Worm (Caenorhabditis elegans) whole organism, L2 larva: Measurements from ENCODE around the gene trx-1.

Experiments used
- R02D3.7 ChIP-seq: fragments of 150-350 bp; optimal IDR thresholded peaks from 2 replicates; lab custom pipeline; 2014; ENCODE audit warnings: missing biosample characterization, missing genetic modification characterization
- ama-1 ChIP-seq: fragments of 150-350 bp; optimal IDR thresholded peaks from 2 replicates; lab custom pipeline; 2018; ENCODE audit warnings: inconsistent platforms
- elt-3 ChIP-seq: sonication (generic microtip); optimal IDR thresholded peaks from 2 replicates; lab custom pipeline; 2017; ENCODE audit warnings: missing biosample characterization, missing genetic modification characterization
- lin-13 ChIP-seq: fragments of 150-350 bp; optimal IDR thresholded peaks from 2 replicates; lab custom pipeline; 2014; ENCODE audit warnings: missing biosample characterization, missing genetic modification reagents, missing genetic modification characterization
- lin-39 ChIP-seq: fragments of 150-350 bp; optimal IDR thresholded peaks from 2 replicates; lab custom pipeline; 2014; ENCODE audit warnings: missing biosample characterization, missing genetic modification reagents, missing genetic modification characterization
- nhr-12 ChIP-seq: fragments of 150-350 bp; optimal IDR thresholded peaks from 2 replicates; lab custom pipeline; 2014; ENCODE audit warnings: missing biosample characterization, missing genetic modification characterization
- unc-62 ChIP-seq: fragments of 150-350 bp; optimal IDR thresholded peaks from 2 replicates; lab custom pipeline; 2014; ENCODE audit warnings: missing biosample characterization, missing genetic modification reagents, missing genetic modification characterization
- ztf-11 ChIP-seq: sonication (generic microtip); optimal IDR thresholded peaks from 2 replicates; lab custom pipeline; 2017; ENCODE audit warnings: missing biosample characterization, missing genetic modification characterization

DNA sequence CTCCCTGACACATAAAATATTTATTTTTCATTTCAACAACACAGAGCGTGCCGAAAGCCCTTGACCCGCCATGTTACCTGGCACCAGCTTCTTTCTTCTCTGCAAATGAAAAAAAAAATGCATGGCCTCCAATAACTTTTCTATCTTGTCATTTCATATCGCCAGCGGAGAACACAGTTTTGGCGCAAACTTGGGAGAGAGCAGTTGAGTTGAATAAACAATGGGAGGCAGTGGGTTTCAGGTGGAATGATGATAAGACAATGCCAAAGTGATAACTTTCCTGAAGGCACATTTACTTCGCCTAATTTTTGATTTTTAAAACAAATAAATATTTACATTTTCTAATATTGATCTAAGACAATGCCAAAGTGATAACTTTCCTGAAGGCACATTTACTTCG is 47.9 kb upstream of the trx-1 start:
- no peak for TF ChIP-seq ztf-11
- no peak for TF ChIP-seq ama-1 (lab: Kevin White, UChicago)
- TF ChIP-seq lin-39 (tag; lab: Kevin White, UChicago) = no peak
- TF ChIP-seq elt-3 = no peak
- TF ChIP-seq nhr-12 (tag; lab: Kevin White, UChicago) = no peak
- TF ChIP-seq R02D3.7 (tag; lab: Kevin White, UChicago) = no peak
- no peak for TF ChIP-seq unc-62 (GFP tag; lab: Kevin White, UChicago)
- no peak for TF ChIP-seq lin-13 (GFP tag; lab: Kevin White, UChicago)
